Worm (Caenorhabditis elegans) whole organism, mixed stage, embryonic: ENCODE results near the gene fem-2.

Experiments
- M03D4.4 ChIP-seq: sonication (generic microtip); optimal IDR thresholded peaks from 2 replicates; lab custom pipeline; 2017; ENCODE audit warnings: mild to moderate bottlenecking, missing genetic modification characterization, missing compliant biosample characterization
- bed-3 ChIP-seq: fragments of 200-800 bp; sonication (Bioruptor generic); optimal IDR thresholded peaks from 3 replicates; lab custom pipeline; 2018; ENCODE audit warnings: mild to moderate bottlenecking, missing genetic modification characterization, moderate library complexity, missing compliant biosample characterization
- blmp-1 ChIP-seq: fragments of 150-350 bp; optimal IDR thresholded peaks from 2 replicates; lab custom pipeline; 2014; ENCODE audit warnings: missing biosample characterization, missing genetic modification characterization
- ceh-39 ChIP-seq: fragments of 150-350 bp; optimal IDR thresholded peaks from 2 replicates; lab custom pipeline; 2014; ENCODE audit warnings: missing biosample characterization, missing genetic modification characterization
- ceh-43 ChIP-seq: fragments of 200-800 bp; sonication (Bioruptor generic); optimal IDR thresholded peaks from 2 replicates; lab custom pipeline; 2018; ENCODE audit warnings: mild to moderate bottlenecking, missing genetic modification characterization, moderate library complexity, missing compliant biosample characterization
- ceh-83 ChIP-seq: fragments of 200-800 bp; sonication (Bioruptor generic); optimal IDR thresholded peaks from 2 replicates; lab custom pipeline; 2018; ENCODE audit warnings: mild to moderate bottlenecking, missing genetic modification characterization, missing compliant biosample characterization
- ces-1 ChIP-seq: fragments of 150-350 bp; optimal IDR thresholded peaks from 2 replicates; lab custom pipeline; 2014; ENCODE audit warnings: missing biosample characterization, missing genetic modification reagents, missing genetic modification characterization
- cnd-1 ChIP-seq: fragments of 200-800 bp; sonication (Bioruptor generic); optimal IDR thresholded peaks from 2 replicates; lab custom pipeline; 2018; ENCODE audit warnings: mild to moderate bottlenecking, missing genetic modification characterization, missing compliant biosample characterization
- drap-1 ChIP-seq: fragments of 200-800 bp; sonication (Bioruptor generic); optimal IDR thresholded peaks from 3 replicates; lab custom pipeline; 2018; ENCODE audit warnings: mild to moderate bottlenecking, missing genetic modification characterization, missing compliant biosample characterization
- elt-1 ChIP-seq: sonication (generic microtip); optimal IDR thresholded peaks from 2 replicates; lab custom pipeline; 2017; ENCODE audit warnings: missing genetic modification characterization, mild to moderate bottlenecking, missing compliant biosample characterization, antibody characterized with exemption, moderate library complexity, borderline replicate concordance; ENCODE audit not compliant: insufficient read depth
- flh-1 ChIP-seq: fragments of 200-800 bp; sonication (Bioruptor generic); optimal IDR thresholded peaks from 2 replicates; lab custom pipeline; 2018; ENCODE audit warnings: mild to moderate bottlenecking, missing genetic modification characterization, moderate library complexity, missing compliant biosample characterization
- ham-2 ChIP-seq: fragments of 200-800 bp; sonication (Bioruptor generic); optimal IDR thresholded peaks from 2 replicates; lab custom pipeline; 2018; ENCODE audit warnings: mild to moderate bottlenecking, missing genetic modification characterization, missing compliant biosample characterization
- hlh-1 ChIP-seq: fragments of 150-350 bp; optimal IDR thresholded peaks from 2 replicates; lab custom pipeline; 2014; ENCODE audit warnings: missing biosample characterization, missing genetic modification reagents, missing genetic modification characterization
- lin-13 ChIP-seq: fragments of 150-350 bp; optimal IDR thresholded peaks from 2 replicates; lab custom pipeline; 2014; ENCODE audit warnings: missing biosample characterization, missing genetic modification characterization
- lin-32 ChIP-seq: fragments of 200-800 bp; sonication (Bioruptor generic); optimal IDR thresholded peaks from 2 replicates; lab custom pipeline; 2018; ENCODE audit warnings: mild to moderate bottlenecking, missing genetic modification characterization, missing compliant biosample characterization
- lsy-2 ChIP-seq: fragments of 150-350 bp; optimal IDR thresholded peaks from 2 replicates; lab custom pipeline; 2014; ENCODE audit warnings: missing biosample characterization, missing genetic modification characterization
- mab-5 ChIP-seq: fragments of 150-350 bp; optimal IDR thresholded peaks from 2 replicates; lab custom pipeline; 2014; ENCODE audit warnings: missing biosample characterization, missing genetic modification characterization
- mep-1 ChIP-seq: fragments of 150-350 bp; optimal IDR thresholded peaks from 2 replicates; lab custom pipeline; 2017; ENCODE audit warnings: missing biosample characterization, missing genetic modification reagents, missing genetic modification characterization, inconsistent platforms
- mls-2 ChIP-seq: sonication (generic microtip); optimal IDR thresholded peaks from 2 replicates; lab custom pipeline; 2016; ENCODE audit warnings: mild to moderate bottlenecking, missing genetic modification characterization, moderate library complexity, missing compliant biosample characterization
- nhr-237 ChIP-seq: fragments of 150-350 bp; optimal IDR thresholded peaks from 2 replicates; lab custom pipeline; 2014; ENCODE audit warnings: missing biosample characterization, missing genetic modification characterization
- nhr-28 ChIP-seq: fragments of 150-350 bp; optimal IDR thresholded peaks from 2 replicates; lab custom pipeline; 2014; ENCODE audit warnings: missing biosample characterization, missing genetic modification characterization
- nhr-76 ChIP-seq: sonication (generic microtip); optimal IDR thresholded peaks from 2 replicates; lab custom pipeline; 2017; ENCODE audit warnings: missing biosample characterization, missing genetic modification characterization
- sem-2 ChIP-seq: fragments of 200-800 bp; sonication (Bioruptor generic); optimal IDR thresholded peaks from 2 replicates; lab custom pipeline; 2018; ENCODE audit warnings: mild to moderate bottlenecking, missing genetic modification characterization, missing compliant biosample characterization
- snpc-4 ChIP-seq: fragments of 150-350 bp; optimal IDR thresholded peaks from 2 replicates; lab custom pipeline; 2014; ENCODE audit warnings: missing biosample characterization, missing genetic modification characterization
- tbx-8 ChIP-seq: fragments of 200-800 bp; sonication (Bioruptor generic); optimal IDR thresholded peaks from 2 replicates; lab custom pipeline; 2018; ENCODE audit warnings: mild to moderate bottlenecking, missing genetic modification characterization, moderate library complexity, missing compliant biosample characterization
- unc-120 ChIP-seq: sonication (generic microtip); optimal IDR thresholded peaks from 2 replicates; lab custom pipeline; 2017; ENCODE audit warnings: missing genetic modification characterization, missing compliant biosample characterization; ENCODE audit not compliant: poor library complexity, severe bottlenecking
- unc-62 ChIP-seq: fragments of 150-350 bp; optimal IDR thresholded peaks from 2 replicates; lab custom pipeline; 2014; ENCODE audit warnings: missing biosample characterization, missing genetic modification reagents, missing genetic modification characterization
- zip-8 ChIP-seq: fragments of 150-350 bp; optimal IDR thresholded peaks from 2 replicates; lab custom pipeline; 2014; ENCODE audit warnings: missing biosample characterization, missing genetic modification characterization
- ztf-11 ChIP-seq: fragments of 150-350 bp; optimal IDR thresholded peaks from 2 replicates; lab custom pipeline; 2014; ENCODE audit warnings: missing biosample characterization, missing genetic modification characterization

fem-2 gene

ce11 chrIII:658357-658756, 23.9 kb upstream of the fem-2 start, which contains the start of gene C09F5.1:
C09F5.1 (plus strand) TSS chrIII:658709.
- TF ChIP-seq snpc-4 (tag; lab: Kevin White, UChicago) (no peak), unc-120 (tag; lab: Kevin White, UChicago) (no peak), ham-2 (no peak), nhr-28 (tag; lab: Kevin White, UChicago) (no peak), cnd-1 (no peak), unc-62 (GFP tag; lab: Kevin White, UChicago) (no peak), M03D4.4 (no peak), ceh-43 (GFP tag; lab: Kevin White, UChicago) (no peak), lin-32 (GFP tag; lab: Kevin White, UChicago) (no peak), ztf-11 (tag; lab: Kevin White, UChicago) (no peak)

ce11 chrIII:657241-657640, 22.8 kb upstream of the fem-2 start:
- peak; percentile 54 for TF ChIP-seq ces-1
- TF ChIP-seq ceh-39 = no peak
- TF ChIP-seq mab-5 (tag; lab: Kevin White, UChicago) = no peak
- TF ChIP-seq blmp-1 = peak; percentile 38
- TF ChIP-seq mls-2 (tag; lab: Kevin White, UChicago) = peak; percentile 7

- TF ChIP-seq unc-120 (tag; lab: Kevin White, UChicago) (no peak), lsy-2 (tag; lab: Kevin White, UChicago) (no peak), elt-1 (tag; lab: Kevin White, UChicago) (no peak), nhr-76 (tag; lab: Kevin White, UChicago) (no peak), sem-2 (GFP tag; lab: Kevin White, UChicago) (no peak), nhr-28 (tag; lab: Kevin White, UChicago) (no peak), mab-5 (tag; lab: Kevin White, UChicago) (no peak), hlh-1 (tag; lab: Kevin White, UChicago) (no peak), drap-1 (GFP tag; lab: Kevin White, UChicago) (no peak)
- TF ChIP-seq, all 35 proteins: peak for 0
Measured at ce11 chrIII:656660-657059, 22.2 kb upstream of the fem-2 start.

- TF ChIP-seq drap-1 (GFP tag; lab: Kevin White, UChicago) = no peak
- no peak for TF ChIP-seq zip-8 (tag; lab: Kevin White, UChicago)
- TF ChIP-seq mls-2 (tag; lab: Kevin White, UChicago) = peak; percentile 16
- TF ChIP-seq ham-2 = peak; percentile 54
- no peak for TF ChIP-seq mab-5 (tag; lab: Kevin White, UChicago)
- TF ChIP-seq ztf-11 (tag; lab: Kevin White, UChicago) = no peak
- no peak for TF ChIP-seq nhr-28 (tag; lab: Kevin White, UChicago)
Measured at ce11 chrIII:654365-654764, 19.9 kb upstream of the fem-2 start.

- no peak for TF ChIP-seq drap-1 (GFP tag; lab: Kevin White, UChicago)
- no peak for TF ChIP-seq hlh-1 (tag; lab: Kevin White, UChicago)
- TF ChIP-seq, all 35 proteins: peak for 0
Measured at ce11 chrIII:651587-651986, 17.2 kb upstream of the fem-2 start.

- TF ChIP-seq drap-1 (GFP tag; lab: Kevin White, UChicago) = no peak
- TF ChIP-seq ztf-11 (tag; lab: Kevin White, UChicago) = no peak
- no peak for TF ChIP-seq blmp-1
- TF ChIP-seq mep-1 (tag; lab: Kevin White, UChicago) = no peak
- TF ChIP-seq nhr-237 (tag; lab: Kevin White, UChicago) = no peak
- no peak for TF ChIP-seq sem-2 (GFP tag; lab: Kevin White, UChicago)
- no peak for TF ChIP-seq lin-13
- TF ChIP-seq bed-3 (GFP tag; lab: Kevin White, UChicago) = no peak
- TF ChIP-seq ces-1 = no peak
- no peak for TF ChIP-seq ceh-39
- TF ChIP-seq nhr-76 (tag; lab: Kevin White, UChicago) = no peak
- TF ChIP-seq mls-2 (tag; lab: Kevin White, UChicago) = no peak
- TF ChIP-seq cnd-1 = no peak
- no peak for TF ChIP-seq tbx-8 (GFP tag; lab: Kevin White, UChicago)
Measured at ce11 chrIII:650539-650938, 16.1 kb upstream of the fem-2 start.

ce11 chrIII:649935-650334, 15.5 kb upstream of the fem-2 start:
- TF ChIP-seq drap-1 (GFP tag; lab: Kevin White, UChicago) = no peak
- no peak for TF ChIP-seq ceh-83 (GFP tag; lab: Kevin White, UChicago)
- no peak for TF ChIP-seq flh-1 (GFP tag; lab: Kevin White, UChicago)
- TF ChIP-seq M03D4.4 = no peak
- no peak for TF ChIP-seq ces-1
- no peak for TF ChIP-seq elt-1 (tag; lab: Kevin White, UChicago)
- no peak for TF ChIP-seq ceh-39
- TF ChIP-seq mab-5 (tag; lab: Kevin White, UChicago) = no peak
- no peak for TF ChIP-seq tbx-8 (GFP tag; lab: Kevin White, UChicago)
